Fruit fly (Drosophila melanogaster) whole organism, embryonic: Measurements from ENCODE around the gene CG32276.

Source experiments
- Awh ChIP-seq: fragments of 200-800 bp; sonication (Bioruptor generic); IDR thresholded peaks from 2 replicates; pipeline ENCODE4, ENCODE4 v1.3.6; 2022; ENCODE audit warnings: missing biosample characterization, missing genetic modification characterization
- Bdp1 ChIP-seq: fragments of 200-800 bp; sonication (Bioruptor generic); optimal IDR thresholded peaks from 3 replicates; lab custom pipeline; 2016; ENCODE audit warnings: missing biosample characterization, missing genetic modification characterization
- Bteb2 ChIP-seq: fragments of 200-800 bp; sonication (Bioruptor generic); optimal IDR thresholded peaks from 2 replicates; lab custom pipeline; 2016; ENCODE audit warnings: missing biosample characterization, missing genetic modification characterization
- CG10431 ChIP-seq: fragments of 200-800 bp; sonication (Bioruptor generic); optimal IDR thresholded peaks from 3 replicates; lab custom pipeline; 2018; ENCODE audit warnings: missing biosample characterization, mild to moderate bottlenecking, missing genetic modification characterization
- CG11696 ChIP-seq: fragments of 200-800 bp; sonication (Bioruptor generic); IDR thresholded peaks from 2 replicates; pipeline ENCODE4 v1.3.6; 2022; ENCODE audit warnings: missing biosample characterization, missing genetic modification characterization
- CG12219 ChIP-seq: fragments of 200-800 bp; sonication (Bioruptor generic); optimal IDR thresholded peaks from 3 replicates; lab custom pipeline; 2018; ENCODE audit warnings: missing biosample characterization, mild to moderate bottlenecking, missing genetic modification characterization
- CG13424 ChIP-seq: fragments of 200-800 bp; sonication (Bioruptor generic); optimal IDR thresholded peaks from 2 replicates; lab custom pipeline; 2019; ENCODE audit warnings: missing biosample characterization, mild to moderate bottlenecking, missing genetic modification characterization, moderate library complexity
- CG14667 ChIP-seq: fragments of 200-800 bp; sonication (Bioruptor generic); IDR thresholded peaks from 2 replicates; pipeline ENCODE4 v1.3.6; 2022; ENCODE audit warnings: missing biosample characterization, missing genetic modification characterization
- CG15479 ChIP-seq: fragments of 200-800 bp; sonication (Bioruptor generic); optimal IDR thresholded peaks from 3 replicates; lab custom pipeline; 2019; ENCODE audit warnings: missing biosample characterization, mild to moderate bottlenecking, missing genetic modification characterization, moderate library complexity
- CG1647 ChIP-seq: fragments of 200-800 bp; sonication (Bioruptor generic); optimal IDR thresholded peaks from 3 replicates; lab custom pipeline; 2016; ENCODE audit warnings: missing biosample characterization, missing genetic modification characterization
- CG17568 ChIP-seq: fragments of 200-800 bp; sonication (Bioruptor generic); optimal IDR thresholded peaks from 2 replicates; lab custom pipeline; 2018; ENCODE audit warnings: missing biosample characterization, mild to moderate bottlenecking, missing genetic modification characterization, moderate library complexity
- CG17612 ChIP-seq: fragments of 200-800 bp; sonication (Bioruptor generic); IDR thresholded peaks from 2 replicates; pipeline ENCODE4 v1.3.6; 2022; ENCODE audit warnings: missing biosample characterization, missing genetic modification characterization
- CG1832 ChIP-seq: fragments of 200-800 bp; sonication (Bioruptor generic); optimal IDR thresholded peaks from 2 replicates; lab custom pipeline; 2017; ENCODE audit warnings: missing biosample characterization, mild to moderate bottlenecking, missing genetic modification characterization, inconsistent platforms
- CG2678 ChIP-seq: fragments of 200-800 bp; sonication (Bioruptor generic); optimal IDR thresholded peaks from 3 replicates; lab custom pipeline; 2019; ENCODE audit warnings: missing biosample characterization, mild to moderate bottlenecking, missing genetic modification characterization, moderate library complexity
- CG31224 ChIP-seq: fragments of 200-800 bp; sonication (Bioruptor generic); IDR thresholded peaks from 2 replicates; pipeline ENCODE4 v1.3.6; 2022; ENCODE audit warnings: missing biosample characterization, missing genetic modification characterization
- CG3163 ChIP-seq: fragments of 200-800 bp; sonication (Bioruptor generic); optimal IDR thresholded peaks from 3 replicates; lab custom pipeline; 2016; ENCODE audit warnings: missing biosample characterization, missing genetic modification characterization
- CG3407 ChIP-seq: fragments of 200-800 bp; sonication (Bioruptor generic); optimal IDR thresholded peaks from 2 replicates; lab custom pipeline; 2018; ENCODE audit warnings: missing biosample characterization, mild to moderate bottlenecking, missing genetic modification characterization
- CG4707 ChIP-seq: fragments of 200-800 bp; sonication (Bioruptor generic); optimal IDR thresholded peaks from 2 replicates; lab custom pipeline; 2018; ENCODE audit warnings: missing biosample characterization, mild to moderate bottlenecking, missing genetic modification characterization, moderate library complexity
- CG4730 ChIP-seq: fragments of 200-800 bp; sonication (Bioruptor generic); IDR thresholded peaks from 2 replicates; pipeline ENCODE4 v1.3.6; 2022; ENCODE audit warnings: missing biosample characterization, missing genetic modification characterization
- CG6254 ChIP-seq: fragments of 200-800 bp; sonication (Bioruptor generic); optimal IDR thresholded peaks from 3 replicates; lab custom pipeline; 2017; ENCODE audit warnings: mild to moderate bottlenecking, missing biosample characterization, missing genetic modification reagents, missing genetic modification characterization
- CG6791 ChIP-seq: fragments of 200-800 bp; sonication (Bioruptor generic); IDR thresholded peaks from 3 replicates; pipeline ENCODE4 v1.3.6; 2022; ENCODE audit warnings: missing biosample characterization, missing genetic modification characterization; ENCODE audit not compliant: partially characterized antibody
- CG7786 ChIP-seq: fragments of 200-800 bp; sonication (Bioruptor generic); optimal IDR thresholded peaks from 2 replicates; lab custom pipeline; 2016; ENCODE audit warnings: missing biosample characterization, missing genetic modification characterization
- CG8359 ChIP-seq: fragments of 200-800 bp; sonication (Bioruptor generic); optimal IDR thresholded peaks from 2 replicates; lab custom pipeline; 2017; ENCODE audit warnings: missing biosample characterization, mild to moderate bottlenecking, missing genetic modification characterization, borderline replicate concordance
- CG8765 ChIP-seq: fragments of 200-800 bp; sonication (Bioruptor generic); IDR thresholded peaks from 2 replicates; pipeline ENCODE4 v1.3.6; 2022; ENCODE audit warnings: missing biosample characterization, missing genetic modification characterization
- CG9215 ChIP-seq: fragments of 200-800 bp; sonication (Bioruptor generic); IDR thresholded peaks from 2 replicates; pipeline ENCODE4 v1.3.6; 2022; ENCODE audit warnings: missing biosample characterization, missing genetic modification characterization
- CrebB ChIP-seq: fragments of 200-800 bp; sonication (Bioruptor generic); optimal IDR thresholded peaks from 3 replicates; lab custom pipeline; 2018; ENCODE audit warnings: missing biosample characterization, mild to moderate bottlenecking, missing genetic modification characterization
- Drgx ChIP-seq: fragments of 200-800 bp; sonication (Bioruptor generic); IDR thresholded peaks from 2 replicates; pipeline ENCODE4 v1.3.6; 2022; ENCODE audit warnings: missing biosample characterization, missing genetic modification characterization
- Ets65A ChIP-seq: fragments of 200-800 bp; sonication (Bioruptor generic); peaks from one replicate; lab custom pipeline; 2016; ENCODE audit warnings: missing biosample characterization, missing genetic modification characterization
- HLH54F ChIP-seq: fragments of 200-800 bp; sonication (Bioruptor generic); optimal IDR thresholded peaks from 3 replicates; lab custom pipeline; 2016; ENCODE audit warnings: missing biosample characterization, missing genetic modification characterization
- Med ChIP-seq: fragments of 200-800 bp; sonication (Bioruptor generic); peaks from one replicate; lab custom pipeline; 2016; ENCODE audit warnings: missing biosample characterization, missing genetic modification characterization, mild to moderate bottlenecking, inconsistent platforms, moderate library complexity
- PHDP ChIP-seq: fragments of 200-800 bp; sonication (Bioruptor generic); optimal IDR thresholded peaks from 3 replicates; lab custom pipeline; 2018; ENCODE audit warnings: missing biosample characterization, mild to moderate bottlenecking, missing genetic modification characterization, moderate library complexity
- Tbp ChIP-seq: fragments of >200 bp; optimal IDR thresholded peaks from 2 replicates; lab custom pipeline; 2018; ENCODE audit warnings: missing biosample characterization, missing genetic modification characterization
- bsh ChIP-seq, 2 experiments: fragments of 200-800 bp; sonication (Bioruptor generic); optimal IDR thresholded peaks; 2 replicates each; lab custom pipeline; 2017 to 2018; ENCODE audit warnings: mild to moderate bottlenecking in 2 of 2, missing biosample characterization in 2 of 2, missing genetic modification characterization in 2 of 2, moderate library complexity in 1 of 2
- btn ChIP-seq: fragments of 200-800 bp; sonication (Bioruptor generic); optimal IDR thresholded peaks from 2 replicates; lab custom pipeline; 2016; ENCODE audit warnings: missing biosample characterization, missing genetic modification characterization
- chinmo ChIP-seq: fragments of 200-800 bp; sonication (Bioruptor generic); IDR thresholded peaks from 4 replicates; pipeline ENCODE4 v1.3.6; 2022; ENCODE audit warnings: missing biosample characterization, missing genetic modification characterization; ENCODE audit not compliant: partially characterized antibody
- corto ChIP-seq: fragments of 200-800 bp; sonication (Bioruptor generic); optimal IDR thresholded peaks from 2 replicates; lab custom pipeline; 2016; ENCODE audit warnings: missing biosample characterization, mild to moderate bottlenecking, missing genetic modification characterization, moderate library complexity
- dan ChIP-seq: fragments of 200-800 bp; sonication (Bioruptor generic); IDR thresholded peaks from 2 replicates; pipeline ENCODE4 v1.3.6; 2022; ENCODE audit warnings: missing biosample characterization, missing genetic modification characterization
- dimm ChIP-seq: fragments of 200-800 bp; sonication (Bioruptor generic); IDR thresholded peaks from 2 replicates; pipeline ENCODE4 v1.3.6; 2022; ENCODE audit warnings: missing biosample characterization, missing genetic modification characterization
- dmrt11E ChIP-seq: fragments of 200-800 bp; sonication (Bioruptor generic); optimal IDR thresholded peaks from 3 replicates; lab custom pipeline; 2018; ENCODE audit warnings: missing biosample characterization, mild to moderate bottlenecking, missing genetic modification characterization, moderate library complexity
- grn ChIP-seq: fragments of 200-800 bp; sonication (Bioruptor generic); optimal IDR thresholded peaks from 3 replicates; lab custom pipeline; 2017; ENCODE audit warnings: missing biosample characterization, missing genetic modification characterization
- hth ChIP-seq: fragments of >200 bp; optimal IDR thresholded peaks from 2 replicates; lab custom pipeline; 2017; ENCODE audit warnings: inconsistent platforms
- knrl ChIP-seq: fragments of 200-800 bp; sonication (Bioruptor generic); IDR thresholded peaks from 3 replicates; pipeline ENCODE4 v1.3.6; 2022; ENCODE audit warnings: missing biosample characterization, missing genetic modification characterization; ENCODE audit not compliant: partially characterized antibody
- lab ChIP-seq: fragments of 200-800 bp; sonication (Bioruptor generic); optimal IDR thresholded peaks from 3 replicates; lab custom pipeline; 2017; ENCODE audit warnings: missing biosample characterization, missing genetic modification characterization, mild to moderate bottlenecking, moderate library complexity, missing genetic modification reagents
- lbe ChIP-seq: fragments of 200-800 bp; sonication (Bioruptor generic); optimal IDR thresholded peaks from 2 replicates; lab custom pipeline; 2016; ENCODE audit warnings: missing biosample characterization, mild to moderate bottlenecking, missing genetic modification characterization
- nau ChIP-seq: fragments of 200-800 bp; sonication (Bioruptor generic); optimal IDR thresholded peaks from 3 replicates; lab custom pipeline; 2017; ENCODE audit warnings: missing biosample characterization, mild to moderate bottlenecking, missing genetic modification characterization, missing genetic modification reagents
- nom ChIP-seq: fragments of 200-800 bp; sonication (Bioruptor generic); optimal IDR thresholded peaks from 2 replicates; lab custom pipeline; 2017; ENCODE audit warnings: missing biosample characterization, missing genetic modification characterization, mild to moderate bottlenecking, moderate library complexity, missing genetic modification reagents
- sima ChIP-seq: fragments of 200-800 bp; sonication (Bioruptor generic); optimal IDR thresholded peaks from 2 replicates; lab custom pipeline; 2016; ENCODE audit warnings: missing biosample characterization, missing genetic modification characterization
- stwl ChIP-seq: fragments of 200-800 bp; sonication (Bioruptor generic); optimal IDR thresholded peaks from 3 replicates; lab custom pipeline; 2018; ENCODE audit warnings: missing biosample characterization, mild to moderate bottlenecking, missing genetic modification characterization, moderate library complexity
- vfl ChIP-seq: fragments of 200-800 bp; sonication (Bioruptor generic); optimal IDR thresholded peaks from 2 replicates; lab custom pipeline; 2016; ENCODE audit warnings: missing biosample characterization, missing genetic modification characterization
- yki ChIP-seq: fragments of >200 bp; optimal IDR thresholded peaks from 3 replicates; lab custom pipeline; 2018

Gene CG32276

dm6 chr3L:3246378-3247129 is 47.7 kb upstream of the CG32276 start (continued):
- TF ChIP-seq Bteb2 (GFP tag; lab: Kevin White, UChicago) (no peak), vfl (GFP tag; lab: Kevin White, UChicago) (no peak), chinmo (0 out of 4 replicates have a peak, but pooled peaks have one; percentile 38), CG1832 (GFP tag; lab: Kevin White, UChicago) (no peak), nom (peak; percentile 100), Tbp (no peak), grn (GFP tag; lab: Kevin White, UChicago) (no peak), Med (GFP tag; lab: Kevin White, UChicago) (peak; percentile 29), lab (no peak), HLH54F (GFP tag; lab: Kevin White, UChicago) (no peak), CG15479 (GFP tag; lab: Kevin White, UChicago) (no peak), CG17568 (GFP tag; lab: Kevin White, UChicago) (no peak), CG1647 (GFP tag; lab: Kevin White, UChicago) (no peak), knrl (GFP tag; lab: Robert Waterston, UW) (no peak), CG3163 (no peak), CrebB (tag; lab: Kevin White, UChicago) (no peak), dmrt11E (tag; lab: Kevin White, UChicago) (no peak), dan (GFP tag; lab: Robert Waterston, UW) (no peak), bsh (GFP tag; optimal IDR thresholded peaks at IDR 0.05; lab: Kevin White, UChicago) (peak in 1 of 2 experiments; percentile 99)

dm6 chr3L:3245189-3245588 is 46.3 kb upstream of the CG32276 start:
- TF ChIP-seq dimm (GFP tag; lab: Robert Waterston, UW) = no peak
- peak; percentile 51 for TF ChIP-seq lbe (GFP tag; lab: Kevin White, UChicago)
- TF ChIP-seq CG3407 (GFP tag; lab: Kevin White, UChicago) = no peak
- TF ChIP-seq CG6254 (GFP tag; lab: Kevin White, UChicago) = no peak
- TF ChIP-seq CG8765 (GFP tag; lab: Robert Waterston, UW) = no peak
- no peak for TF ChIP-seq CG2678 (tag; lab: Kevin White, UChicago)
- no peak for TF ChIP-seq CG13424 (tag; lab: Kevin White, UChicago)
- TF ChIP-seq PHDP (tag; lab: Kevin White, UChicago) = no peak
- TF ChIP-seq bsh (GFP tag; optimal IDR thresholded peaks at IDR 0.05; lab: Kevin White, UChicago) = peak in 1 of 2 experiments; percentile 64
- TF ChIP-seq Ets65A (GFP tag; lab: Kevin White, UChicago) = no peak
- TF ChIP-seq yki (lab: Kevin White, UChicago) = no peak
- TF ChIP-seq CG11696 (GFP tag; lab: Robert Waterston, UW) = no peak
- no peak for TF ChIP-seq CG17612
- no peak for TF ChIP-seq CG6791 (GFP tag; lab: Robert Waterston, UW)
- TF ChIP-seq sima = no peak
- no peak for TF ChIP-seq CG12219
- TF ChIP-seq CG4707 (GFP tag; lab: Kevin White, UChicago) = no peak
- TF ChIP-seq CG31224 (GFP tag; lab: Robert Waterston, UW) = no peak
- peak; percentile 22 for TF ChIP-seq corto
- TF ChIP-seq stwl (tag; lab: Kevin White, UChicago) = no peak
- TF ChIP-seq btn (GFP tag; lab: Kevin White, UChicago) = no peak
- no peak for TF ChIP-seq CG10431 (GFP tag; lab: Kevin White, UChicago)
- no peak for TF ChIP-seq CG9215 (GFP tag; lab: Robert Waterston, UW)
- TF ChIP-seq CG7786 (GFP tag; lab: Kevin White, UChicago) = no peak
- TF ChIP-seq nom = peak; percentile 94
- no peak for TF ChIP-seq CG14667 (GFP tag; lab: Robert Waterston, UW)
- TF ChIP-seq Bdp1 (GFP tag; lab: Kevin White, UChicago) = no peak
- no peak for TF ChIP-seq nau (GFP tag; lab: Kevin White, UChicago)
- no peak for TF ChIP-seq hth (lab: Kevin White, UChicago)
- no peak for TF ChIP-seq CG8359
- TF ChIP-seq Awh (GFP tag; lab: Robert Waterston, UW) = no peak
- no peak for TF ChIP-seq CG4730 (GFP tag; lab: Robert Waterston, UW)
- TF ChIP-seq Drgx (GFP tag; lab: Robert Waterston, UW) = 0 out of 2 replicates have a peak, but pooled peaks have one; percentile 15
